Worm (Caenorhabditis elegans) whole organism, young adult: ENCODE measurements around the gene C31G12.3.

Source experiments
- B0019.2 ChIP-seq: fragments of 200-800 bp; sonication (Bioruptor generic); conservative IDR thresholded peaks from 2 replicates; pipeline ENCODE4 v1.3.6; 2022; ENCODE audit warnings: missing genetic modification reagents, missing genetic modification characterization, missing compliant biosample characterization
- D2030.7 ChIP-seq: fragments of 200-800 bp; sonication (Bioruptor generic); IDR thresholded peaks from 2 replicates; pipeline ENCODE4 v1.3.6; 2022; ENCODE audit warnings: missing genetic modification reagents, missing genetic modification characterization, missing compliant biosample characterization
- F22D6.2 ChIP-seq: sonication (generic microtip); optimal IDR thresholded peaks from 2 replicates; lab custom pipeline; 2016; ENCODE audit warnings: mild to moderate bottlenecking, missing genetic modification characterization, missing compliant biosample characterization
- F33H1.4 ChIP-seq: fragments of 200-800 bp; sonication (Bioruptor generic); IDR thresholded peaks from 2 replicates; pipeline ENCODE4 v1.3.6; 2022; ENCODE audit warnings: missing genetic modification reagents, missing genetic modification characterization, missing compliant biosample characterization
- F37B4.10 ChIP-seq: fragments of 200-800 bp; sonication (Bioruptor generic); IDR thresholded peaks from 2 replicates; pipeline ENCODE4 v1.3.6; 2022; ENCODE audit warnings: missing genetic modification characterization, missing compliant biosample characterization
- F52B5.7 ChIP-seq: sonication (generic microtip); optimal IDR thresholded peaks from 2 replicates; lab custom pipeline; 2016; ENCODE audit warnings: mild to moderate bottlenecking, missing genetic modification characterization, missing compliant biosample characterization
- F55B11.4 ChIP-seq: sonication (generic microtip); optimal IDR thresholded peaks from 2 replicates; lab custom pipeline; 2016; ENCODE audit warnings: missing compliant biosample characterization, missing genetic modification characterization, borderline replicate concordance; ENCODE audit not compliant: insufficient read depth
- T07F8.4 ChIP-seq: sonication (generic microtip); optimal IDR thresholded peaks from 2 replicates; lab custom pipeline; 2016; ENCODE audit warnings: mild to moderate bottlenecking, missing genetic modification characterization, moderate library complexity, missing compliant biosample characterization
- T26A5.8 ChIP-seq: sonication (generic microtip); optimal IDR thresholded peaks from 2 replicates; lab custom pipeline; 2016; ENCODE audit warnings: missing genetic modification characterization, missing compliant biosample characterization
- Y53G8AR.9 ChIP-seq: fragments of 200-800 bp; sonication (Bioruptor generic); conservative IDR thresholded peaks from 2 replicates; pipeline ENCODE4 v1.3.6; 2022; ENCODE audit warnings: missing genetic modification reagents, missing genetic modification characterization, missing compliant biosample characterization
- Y67H2A.10 ChIP-seq: fragments of 200-800 bp; sonication (Bioruptor generic); conservative IDR thresholded peaks from 2 replicates; pipeline ENCODE4 v1.3.6; 2022; ENCODE audit warnings: missing genetic modification reagents, missing genetic modification characterization, missing compliant biosample characterization
- Y95B8A.8 ChIP-seq: fragments of 200-800 bp; sonication (Bioruptor generic); IDR thresholded peaks from 2 replicates; pipeline ENCODE4 v1.3.6; 2022; ENCODE audit warnings: missing genetic modification reagents, missing genetic modification characterization, missing compliant biosample characterization
- akir-1 ChIP-seq: fragments of 200-800 bp; sonication (Bioruptor generic); optimal IDR thresholded peaks from 2 replicates; lab custom pipeline; 2018; ENCODE audit warnings: mild to moderate bottlenecking, missing genetic modification characterization, moderate library complexity, missing compliant biosample characterization
- athp-1 ChIP-seq: sonication (generic microtip); optimal IDR thresholded peaks from 2 replicates; lab custom pipeline; 2017; ENCODE audit warnings: mild to moderate bottlenecking, missing genetic modification characterization, missing compliant biosample characterization
- attf-6 ChIP-seq: fragments of 200-800 bp; sonication (Bioruptor generic); IDR thresholded peaks from 2 replicates; pipeline ENCODE4 v1.3.6; 2022; ENCODE audit warnings: missing genetic modification reagents, missing genetic modification characterization, missing compliant biosample characterization
- die-1 ChIP-seq: sonication (generic microtip); optimal IDR thresholded peaks from 2 replicates; lab custom pipeline; 2016; ENCODE audit warnings: missing genotype, mild to moderate bottlenecking, missing genetic modification characterization, missing compliant biosample characterization
- dox-1 ChIP-seq: fragments of 200-800 bp; sonication (Bioruptor generic); IDR thresholded peaks from 2 replicates; pipeline ENCODE4 v1.3.6; 2022; ENCODE audit warnings: missing genetic modification reagents, missing genetic modification characterization, missing compliant biosample characterization
- egl-18 ChIP-seq: fragments of 200-800 bp; sonication (Bioruptor generic); IDR thresholded peaks from 2 replicates; pipeline ENCODE4 v1.3.6; 2022; ENCODE audit warnings: missing genetic modification reagents, missing genetic modification characterization, missing compliant biosample characterization
- egl-44 ChIP-seq: fragments of 200-800 bp; sonication (Bioruptor generic); IDR thresholded peaks from 2 replicates; pipeline ENCODE4 v1.3.6; 2022; ENCODE audit warnings: missing genetic modification reagents, missing genetic modification characterization, missing compliant biosample characterization
- ekl-4 ChIP-seq: fragments of 200-800 bp; sonication (Bioruptor generic); IDR thresholded peaks from 2 replicates; pipeline ENCODE4 v1.3.6; 2022; ENCODE audit warnings: missing genetic modification reagents, missing genetic modification characterization, missing compliant biosample characterization
- fkh-3 ChIP-seq: sonication (generic microtip); optimal IDR thresholded peaks from 2 replicates; lab custom pipeline; 2016; ENCODE audit warnings: mild to moderate bottlenecking, missing genetic modification characterization, missing compliant biosample characterization
- hlh-26 ChIP-seq: fragments of 200-800 bp; sonication (Bioruptor generic); conservative IDR thresholded peaks from 2 replicates; pipeline ENCODE4 v1.3.6; 2022; ENCODE audit warnings: missing genetic modification reagents, missing genetic modification characterization, missing compliant biosample characterization
- let-607 ChIP-seq, 2 experiments: fragments of 200-800 bp in 1 of 2; sonication (Bioruptor generic) in 1 of 2; sonication (generic microtip) in 1 of 2; optimal IDR thresholded peaks; 2 replicates each; lab custom pipeline; 2016 to 2018; ENCODE audit warnings: mild to moderate bottlenecking in 2 of 2, missing compliant biosample characterization in 2 of 2, missing genetic modification characterization in 2 of 2, moderate library complexity in 2 of 2, missing genotype in 1 of 2
- lir-1 ChIP-seq: fragments of 200-800 bp; sonication (Bioruptor generic); conservative IDR thresholded peaks from 2 replicates; pipeline ENCODE4 v1.3.6; 2022; ENCODE audit warnings: missing genetic modification reagents, missing genetic modification characterization, missing compliant biosample characterization
- nhr-179 ChIP-seq: sonication (generic microtip); optimal IDR thresholded peaks from 2 replicates; lab custom pipeline; 2016; ENCODE audit warnings: mild to moderate bottlenecking, missing genetic modification characterization, missing compliant biosample characterization
- nhr-80 ChIP-seq: sonication (generic microtip); optimal IDR thresholded peaks from 2 replicates; lab custom pipeline; 2016; ENCODE audit warnings: missing genetic modification characterization, missing compliant biosample characterization
- pbrm-1 ChIP-seq: fragments of 200-800 bp; sonication (Bioruptor generic); IDR thresholded peaks from 2 replicates; pipeline ENCODE4 v1.3.6; 2022; ENCODE audit warnings: missing genetic modification reagents, missing genetic modification characterization, missing compliant biosample characterization
- pha-4 ChIP-seq: fragments of 150-350 bp; sonication (generic microtip); optimal IDR thresholded peaks from 2 replicates; lab custom pipeline; 2014; ENCODE audit warnings: missing biosample characterization, missing genetic modification reagents, missing genetic modification characterization
- rpc-1 ChIP-seq, 2 experiments: fragments of 150-350 bp in 1 of 2; sonication (generic microtip) in 1 of 2; optimal IDR thresholded peaks; 2 replicates each; lab custom pipeline; 2014 to 2018; ENCODE audit warnings: missing biosample characterization in 1 of 2, missing genetic modification characterization in 1 of 2, missing genetic modification reagents in 1 of 2, missing genotype in 1 of 2
- snpc-1.3 ChIP-seq: sonication (generic microtip); optimal IDR thresholded peaks from 2 replicates; lab custom pipeline; 2017; ENCODE audit warnings: missing genetic modification characterization, mild to moderate bottlenecking, missing compliant biosample characterization, antibody characterized with exemption, moderate library complexity, missing genotype, missing genetic modification reagents; ENCODE audit not compliant: insufficient read depth
- sptf-2 ChIP-seq: fragments of 200-800 bp; sonication (Bioruptor generic); optimal IDR thresholded peaks from 2 replicates; lab custom pipeline; 2018; ENCODE audit warnings: mild to moderate bottlenecking, missing genetic modification characterization, missing compliant biosample characterization
- tbp1 ChIP-seq: fragments of 200-800 bp; sonication (Bioruptor generic); optimal IDR thresholded peaks from 2 replicates; lab custom pipeline; 2018; ENCODE audit warnings: mild to moderate bottlenecking, missing genetic modification characterization, missing compliant biosample characterization
- tlf-1 ChIP-seq: fragments of 200-800 bp; sonication (Bioruptor generic); optimal IDR thresholded peaks from 2 replicates; lab custom pipeline; 2018; ENCODE audit warnings: mild to moderate bottlenecking, missing genetic modification characterization, missing compliant biosample characterization
- ztf-25 ChIP-seq: fragments of 200-800 bp; sonication (Bioruptor generic); IDR thresholded peaks from 2 replicates; pipeline ENCODE4 v1.3.6; 2022; ENCODE audit warnings: missing genetic modification reagents, missing genetic modification characterization, missing compliant biosample characterization
- ztf-26 ChIP-seq: sonication (generic microtip); optimal IDR thresholded peaks from 2 replicates; lab custom pipeline; 2017; ENCODE audit warnings: missing genetic modification characterization, missing compliant biosample characterization
- ztf-3 ChIP-seq: fragments of 200-800 bp; sonication (Bioruptor generic); optimal IDR thresholded peaks from 2 replicates; lab custom pipeline; 2018; ENCODE audit warnings: mild to moderate bottlenecking, missing genetic modification characterization, missing compliant biosample characterization

Gene C31G12.3

ce11 chrV:18162568-18162967, 22.4 kb upstream of the C31G12.3 start, which contains the start of gene C14A6.12:
C14A6.12 (minus strand) TSS chrV:18162668.
- no peak for TF ChIP-seq egl-18
- TF ChIP-seq hlh-26 (GFP tag; lab: Robert Waterston, UW), result no peak
- no peak for TF ChIP-seq sptf-2 (GFP tag; lab: Kevin White, UChicago)
- TF ChIP-seq nhr-80, result no peak
- no peak for TF ChIP-seq egl-44
- TF ChIP-seq attf-6 (GFP tag; lab: Robert Waterston, UW), result no peak
- no peak for TF ChIP-seq tlf-1 (GFP tag; lab: Kevin White, UChicago)
- TF ChIP-seq F52B5.7 (tag; lab: Kevin White, UChicago), result no peak
- TF ChIP-seq die-1, result no peak
- TF ChIP-seq D2030.7 (GFP tag; lab: Robert Waterston, UW), result no peak

- TF ChIP-seq athp-1 (tag; lab: Kevin White, UChicago) (no peak), F37B4.10 (GFP tag; lab: Robert Waterston, UW) (no peak), fkh-3 (tag; lab: Kevin White, UChicago) (no peak), ztf-26 (tag; lab: Kevin White, UChicago) (no peak), akir-1 (GFP tag; lab: Kevin White, UChicago) (no peak), F22D6.2 (tag; lab: Kevin White, UChicago) (no peak), T26A5.8 (tag; lab: Kevin White, UChicago) (no peak), tbp1 (no peak), let-607 (tag; optimal IDR thresholded peaks at IDR 0.05; lab: Kevin White, UChicago) (no peak), ztf-3 (GFP tag; lab: Kevin White, UChicago) (no peak)
Measured at ce11 chrV:18163434-18163833, 21.6 kb upstream of the C31G12.3 start.

ce11 chrV:18164758-18165157, 20.3 kb upstream of the C31G12.3 start, which contains the start of gene C14A6.5:
C14A6.5 (minus strand) TSS chrV:18164858.
- no peak for TF ChIP-seq ztf-25 (GFP tag; lab: Robert Waterston, UW)
- no peak for TF ChIP-seq ekl-4 (GFP tag; lab: Robert Waterston, UW)
- TF ChIP-seq F52B5.7 (tag; lab: Kevin White, UChicago), result no peak
- TF ChIP-seq dox-1 (GFP tag; lab: Robert Waterston, UW), result no peak
- TF ChIP-seq B0019.2 (GFP tag; lab: Robert Waterston, UW), result no peak
- no peak for TF ChIP-seq pbrm-1 (GFP tag; lab: Robert Waterston, UW)
- TF ChIP-seq Y53G8AR.9 (GFP tag; lab: Robert Waterston, UW), result no peak
- TF ChIP-seq Y67H2A.10 (GFP tag; lab: Robert Waterston, UW), result no peak
- no peak for TF ChIP-seq nhr-179
- TF ChIP-seq T07F8.4 (tag; lab: Kevin White, UChicago), result no peak
- TF ChIP-seq F33H1.4 (GFP tag; lab: Robert Waterston, UW), result no peak
- no peak for TF ChIP-seq snpc-1.3
- no peak for TF ChIP-seq sptf-2 (GFP tag; lab: Kevin White, UChicago)
- TF ChIP-seq lir-1 (GFP tag; lab: Robert Waterston, UW), result no peak
- no peak for TF ChIP-seq F55B11.4
- TF ChIP-seq Y95B8A.8, result no peak
- TF ChIP-seq pha-4, result no peak
- TF ChIP-seq rpc-1 (optimal IDR thresholded peaks at IDR 0.05; lab: Kevin White, UChicago), result no peak
- no peak for TF ChIP-seq rpc-1 (tag; optimal IDR thresholded peaks at IDR 0.05; lab: Kevin White, UChicago)
